Worm (Caenorhabditis elegans) whole organism, L1 larva: ENCODE measurements around the gene C50F4.8.

Experiments used
- F16B12.6 ChIP-seq: fragments of 150-350 bp; optimal IDR thresholded peaks from 2 replicates; lab custom pipeline; 2014; ENCODE audit warnings: missing biosample characterization, missing genetic modification characterization
- Y116A8C.19 ChIP-seq: sonication (generic microtip); optimal IDR thresholded peaks from 2 replicates; lab custom pipeline; 2016; ENCODE audit warnings: missing compliant biosample characterization, missing genetic modification characterization, borderline replicate concordance
- alr-1 ChIP-seq: fragments of 200-800 bp; sonication (Bioruptor generic); optimal IDR thresholded peaks from 2 replicates; lab custom pipeline; 2018; ENCODE audit warnings: borderline replicate concordance, mild to moderate bottlenecking, missing genetic modification characterization, missing compliant biosample characterization
- aly-2 ChIP-seq: fragments of 150-350 bp; optimal IDR thresholded peaks from 2 replicates; lab custom pipeline; 2014; ENCODE audit warnings: missing biosample characterization, missing genetic modification characterization
- blmp-1 ChIP-seq: fragments of 150-350 bp; optimal IDR thresholded peaks from 2 replicates; lab custom pipeline; 2014; ENCODE audit warnings: missing biosample characterization, missing genetic modification characterization
- ceh-8 ChIP-seq: fragments of 200-800 bp; sonication (Bioruptor generic); optimal IDR thresholded peaks from 2 replicates; lab custom pipeline; 2018; ENCODE audit warnings: mild to moderate bottlenecking, missing genetic modification characterization, moderate library complexity, missing compliant biosample characterization
- ceh-82 ChIP-seq, 3 experiments: fragments of 150-350 bp in 1 of 3; sonication (generic microtip) in 2 of 3; optimal IDR thresholded peaks; 2 replicates each; lab custom pipeline; 2014 to 2017; ENCODE audit warnings: missing biosample characterization in 3 of 3, missing genetic modification characterization in 3 of 3
- ceh-90 ChIP-seq: sonication (generic microtip); optimal IDR thresholded peaks from 2 replicates; lab custom pipeline; 2016; ENCODE audit warnings: missing genetic modification characterization, missing compliant biosample characterization
- ces-1 ChIP-seq: fragments of 150-350 bp; optimal IDR thresholded peaks from 2 replicates; lab custom pipeline; 2014; ENCODE audit warnings: missing biosample characterization, missing genetic modification reagents, missing genetic modification characterization
- dpl-1 ChIP-seq, 3 experiments: fragments of 150-350 bp in 2 of 3; sonication (generic microtip) in 1 of 3; optimal IDR thresholded peaks; 2 replicates each; lab custom pipeline; 2014 to 2017; ENCODE audit warnings: missing biosample characterization in 3 of 3, missing genetic modification characterization in 3 of 3, missing genetic modification reagents in 3 of 3
- egl-13 ChIP-seq: sonication (generic microtip); optimal IDR thresholded peaks from 2 replicates; lab custom pipeline; 2016; ENCODE audit warnings: missing genotype, missing genetic modification reagents, missing genetic modification characterization, missing compliant biosample characterization
- fkh-10 ChIP-seq: sonication (generic microtip); optimal IDR thresholded peaks from 2 replicates; lab custom pipeline; 2017; ENCODE audit warnings: missing biosample characterization, missing genetic modification reagents, missing genetic modification characterization
- fos-1 ChIP-seq: fragments of 150-350 bp; optimal IDR thresholded peaks from 2 replicates; lab custom pipeline; 2014; ENCODE audit warnings: missing biosample characterization, missing genetic modification characterization
- hpl-2 ChIP-seq: fragments of 150-350 bp; optimal IDR thresholded peaks from 2 replicates; lab custom pipeline; 2014; ENCODE audit warnings: missing biosample characterization, missing genetic modification reagents, missing genetic modification characterization
- isw-1 ChIP-seq: fragments of 200-800 bp; sonication (Bioruptor generic); IDR thresholded peaks from 2 replicates; pipeline ENCODE4 v1.3.6; 2022; ENCODE audit warnings: missing genetic modification characterization, missing compliant biosample characterization
- lin-13 ChIP-seq: fragments of 150-350 bp; optimal IDR thresholded peaks from 2 replicates; lab custom pipeline; 2014; ENCODE audit warnings: missing biosample characterization, missing genetic modification reagents, missing genetic modification characterization
- lin-15B ChIP-seq: fragments of 150-350 bp; sonication (generic microtip); optimal IDR thresholded peaks from 3 replicates; lab custom pipeline; 2014; ENCODE audit warnings: missing biosample characterization, missing genetic modification characterization
- lin-35 ChIP-seq, 2 experiments: fragments of 150-350 bp; optimal IDR thresholded peaks; 2 replicates each; lab custom pipeline; 2014; ENCODE audit warnings: missing biosample characterization in 2 of 2, missing genetic modification characterization in 2 of 2, missing genetic modification reagents in 2 of 2
- lin-39 ChIP-seq: fragments of 150-350 bp; optimal IDR thresholded peaks from 2 replicates; lab custom pipeline; 2014; ENCODE audit warnings: missing biosample characterization, missing genetic modification reagents, missing genetic modification characterization
- lir-3 ChIP-seq: sonication (generic microtip); optimal IDR thresholded peaks from 2 replicates; lab custom pipeline; 2016; ENCODE audit warnings: mild to moderate bottlenecking, missing genetic modification characterization, moderate library complexity, missing compliant biosample characterization; ENCODE audit not compliant: poor library complexity
- mdl-1 ChIP-seq, 2 experiments: fragments of 150-350 bp; optimal IDR thresholded peaks; 2 replicates each; lab custom pipeline; 2014 to 2017; ENCODE audit warnings: missing biosample characterization in 2 of 2, missing genetic modification characterization in 2 of 2, inconsistent platforms in 1 of 2
- mef-2 ChIP-seq: fragments of 150-350 bp; optimal IDR thresholded peaks from 2 replicates; lab custom pipeline; 2014; ENCODE audit warnings: missing biosample characterization, missing genetic modification characterization
- mep-1 ChIP-seq: fragments of 150-350 bp; optimal IDR thresholded peaks from 2 replicates; lab custom pipeline; 2014; ENCODE audit warnings: missing biosample characterization, missing genetic modification characterization
- nhr-12 ChIP-seq: sonication (generic microtip); optimal IDR thresholded peaks from 2 replicates; lab custom pipeline; 2017; ENCODE audit warnings: missing biosample characterization, missing genetic modification characterization
- nhr-47 ChIP-seq: sonication (generic microtip); optimal IDR thresholded peaks from 2 replicates; lab custom pipeline; 2016; ENCODE audit warnings: mild to moderate bottlenecking, missing genetic modification characterization, moderate library complexity, missing compliant biosample characterization
- nhr-71 ChIP-seq: sonication (generic microtip); optimal IDR thresholded peaks from 2 replicates; lab custom pipeline; 2016; ENCODE audit warnings: mild to moderate bottlenecking, missing genetic modification characterization, moderate library complexity, missing compliant biosample characterization
- nhr-77 ChIP-seq: fragments of 150-350 bp; optimal IDR thresholded peaks from 2 replicates; lab custom pipeline; 2014; ENCODE audit warnings: missing biosample characterization, missing genetic modification characterization
- nhr-84 ChIP-seq: sonication (generic microtip); optimal IDR thresholded peaks from 2 replicates; lab custom pipeline; 2017; ENCODE audit warnings: missing biosample characterization, missing genetic modification characterization
- pag-3 ChIP-seq: sonication (generic microtip); optimal IDR thresholded peaks from 2 replicates; lab custom pipeline; 2017; ENCODE audit warnings: missing genetic modification characterization, mild to moderate bottlenecking, missing compliant biosample characterization, antibody characterized with exemption, borderline replicate concordance; ENCODE audit not compliant: insufficient read depth
- rnt-1 ChIP-seq: sonication (generic microtip); optimal IDR thresholded peaks from 2 replicates; lab custom pipeline; 2016; ENCODE audit warnings: mild to moderate bottlenecking, missing genetic modification characterization, moderate library complexity, missing compliant biosample characterization
- skn-1 ChIP-seq: fragments of 150-350 bp; optimal IDR thresholded peaks from 2 replicates; lab custom pipeline; 2014; ENCODE audit warnings: missing biosample characterization, missing genetic modification characterization
- snpc-4 ChIP-seq: fragments of 150-350 bp; optimal IDR thresholded peaks from 2 replicates; lab custom pipeline; 2014; ENCODE audit warnings: missing biosample characterization, missing genetic modification characterization
- sptf-1 ChIP-seq: fragments of 150-350 bp; optimal IDR thresholded peaks from 2 replicates; lab custom pipeline; 2014; ENCODE audit warnings: missing biosample characterization, missing genetic modification characterization
- sup-37 ChIP-seq: fragments of 200-800 bp; sonication (Bioruptor generic); optimal IDR thresholded peaks from 2 replicates; lab custom pipeline; 2018; ENCODE audit warnings: mild to moderate bottlenecking, missing genetic modification characterization, missing compliant biosample characterization
- unc-30 ChIP-seq: sonication (generic microtip); optimal IDR thresholded peaks from 2 replicates; lab custom pipeline; 2017; ENCODE audit warnings: missing biosample characterization, missing genetic modification characterization
- unc-62 ChIP-seq: fragments of 150-350 bp; optimal IDR thresholded peaks from 2 replicates; lab custom pipeline; 2014; ENCODE audit warnings: missing biosample characterization, missing genetic modification reagents, missing genetic modification characterization
- unc-86 ChIP-seq: sonication (generic microtip); optimal IDR thresholded peaks from 2 replicates; lab custom pipeline; 2016; ENCODE audit warnings: missing genetic modification characterization, missing compliant biosample characterization
- unc-98 ChIP-seq: fragments of 200-800 bp; sonication (Bioruptor generic); IDR thresholded peaks from 2 replicates; pipeline ENCODE4 v1.3.6; 2022; ENCODE audit warnings: missing genetic modification characterization, missing compliant biosample characterization
- vab-15 ChIP-seq: sonication (generic microtip); optimal IDR thresholded peaks from 2 replicates; lab custom pipeline; 2017; ENCODE audit warnings: missing genotype, mild to moderate bottlenecking, missing genetic modification characterization, missing compliant biosample characterization
- xbp-1 ChIP-seq: sonication (generic microtip); optimal IDR thresholded peaks from 2 replicates; lab custom pipeline; 2016; ENCODE audit warnings: missing genetic modification characterization, missing compliant biosample characterization
- zag-1 ChIP-seq: fragments of 150-350 bp; optimal IDR thresholded peaks from 2 replicates; lab custom pipeline; 2014; ENCODE audit warnings: missing biosample characterization, missing genetic modification characterization
- zip-4 ChIP-seq: fragments of 200-800 bp; sonication (Bioruptor generic); optimal IDR thresholded peaks from 2 replicates; lab custom pipeline; 2018; ENCODE audit warnings: mild to moderate bottlenecking, missing genetic modification characterization, moderate library complexity, missing compliant biosample characterization
- ztf-11 ChIP-seq, 2 experiments: sonication (generic microtip); optimal IDR thresholded peaks; 2 replicates each; lab custom pipeline; 2016 to 2017; ENCODE audit warnings: missing genetic modification characterization in 2 of 2, missing biosample characterization in 1 of 2, missing compliant biosample characterization in 1 of 2
- ztf-4 ChIP-seq: fragments of 150-350 bp; optimal IDR thresholded peaks from 2 replicates; lab custom pipeline; 2014; ENCODE audit warnings: missing biosample characterization, missing genetic modification characterization

C50F4.8 gene

ce11 chrV:9516280-9516679 is 2.4 kb downstream of the C50F4.8 start (continued):
- TF ChIP-seq Y116A8C.19 (tag; lab: Kevin White, UChicago), result no peak
- peak in 1 of 2 experiments; percentile 86 for TF ChIP-seq lin-35 (GFP tag; optimal IDR thresholded peaks at IDR 0.05; lab: Kevin White, UChicago)
- TF ChIP-seq vab-15 (tag; lab: Kevin White, UChicago), result peak; percentile 23
- no peak for TF ChIP-seq lin-39
- TF ChIP-seq nhr-12 (tag; lab: Kevin White, UChicago), result no peak
- TF ChIP-seq nhr-47 (tag; lab: Kevin White, UChicago), result peak; percentile 69
- no peak for TF ChIP-seq sptf-1 (tag; lab: Kevin White, UChicago)
- TF ChIP-seq hpl-2, result peak; percentile 77
- TF ChIP-seq ceh-82 (tag; optimal IDR thresholded peaks at IDR 0.05; lab: Kevin White, UChicago), result no peak
- TF ChIP-seq nhr-84 (tag; lab: Kevin White, UChicago), result no peak
- TF ChIP-seq egl-13 (tag; lab: Kevin White, UChicago), result no peak
- TF ChIP-seq aly-2 (tag; lab: Kevin White, UChicago), result no peak
- TF ChIP-seq ztf-11 (tag; optimal IDR thresholded peaks at IDR 0.05; lab: Kevin White, UChicago), result no peak
- TF ChIP-seq nhr-71 (tag; lab: Kevin White, UChicago), result peak; percentile 89
- no peak for TF ChIP-seq lin-15B (tag; lab: Kevin White, UChicago)
- TF ChIP-seq lir-3 (tag; lab: Kevin White, UChicago), result peak; percentile 39
- TF ChIP-seq sup-37 (GFP tag; lab: Kevin White, UChicago), result no peak
- peak; percentile 36 for TF ChIP-seq lin-13
- TF ChIP-seq isw-1 (GFP tag; lab: Robert Waterston, UW), result no peak
- TF ChIP-seq fos-1, result no peak
- TF ChIP-seq blmp-1, result peak; percentile 85
- TF ChIP-seq nhr-77, result no peak
- TF ChIP-seq pag-3 (tag; lab: Kevin White, UChicago), result no peak
- no peak for TF ChIP-seq skn-1 (tag; lab: Kevin White, UChicago)
- TF ChIP-seq ceh-8 (GFP tag; lab: Kevin White, UChicago), result no peak
- peak in 1 of 3 experiments; percentile 58 for TF ChIP-seq dpl-1 (GFP tag; optimal IDR thresholded peaks at IDR 0.05; lab: Kevin White, UChicago)
- no peak for TF ChIP-seq unc-98 (GFP tag; lab: Robert Waterston, UW)
- TF ChIP-seq ceh-90 (tag; lab: Kevin White, UChicago), result no peak
- no peak for TF ChIP-seq zip-4 (GFP tag; lab: Kevin White, UChicago)
- no peak for TF ChIP-seq unc-62 (GFP tag; lab: Kevin White, UChicago)
- TF ChIP-seq mef-2 (tag; lab: Kevin White, UChicago), result no peak
- TF ChIP-seq mdl-1 (tag; optimal IDR thresholded peaks at IDR 0.05; lab: Kevin White, UChicago), result peak in 1 of 2 experiments; percentile 85
- no peak for TF ChIP-seq fkh-10 (GFP tag; lab: Kevin White, UChicago)
- TF ChIP-seq F16B12.6 (tag; lab: Kevin White, UChicago), result no peak
- TF ChIP-seq rnt-1, result no peak
- TF ChIP-seq unc-30 (tag; lab: Kevin White, UChicago), result no peak
- peak; percentile 32 for TF ChIP-seq xbp-1 (tag; lab: Kevin White, UChicago)
- peak; percentile 56 for TF ChIP-seq mep-1 (tag; lab: Kevin White, UChicago)
- no peak for TF ChIP-seq unc-86
- no peak for TF ChIP-seq alr-1 (tag; lab: Kevin White, UChicago)
- no peak for TF ChIP-seq ces-1 (GFP tag; lab: Kevin White, UChicago)
- TF ChIP-seq ztf-4 (tag; lab: Kevin White, UChicago), result no peak
- TF ChIP-seq zag-1 (tag; lab: Kevin White, UChicago), result no peak
- no peak for TF ChIP-seq snpc-4
